Worm (Caenorhabditis elegans): ENCODE results near the gene nuaf-3.

- TF ChIP-seq lin-39 (tag; optimal IDR thresholded peaks at IDR 0.05), result no peak
- TF ChIP-seq fkh-10 (GFP tag; optimal IDR thresholded peaks at IDR 0.05), result no peak
These were observed 39.8 kb downstream of the nuaf-3 start, which contains the start of gene C29F4.3 for ce11 chrIV:11223878-11224277.
